Fruit fly (Drosophila melanogaster): ENCODE data around the gene Aos1.

Gene Aos1

dm6 chr3R:12439401-12440143 is 6.0 kb upstream of the Aos1 start, which contains the start of gene Desat1 (continued):
- TF ChIP-seq CG11723 (GFP tag; optimal IDR thresholded peaks at IDR 0.05) = no peak
- TF ChIP-seq CG17328 (GFP tag; IDR thresholded peaks at IDR 0.05) = no peak
- no peak for TF ChIP-seq Nf-YB (GFP tag; optimal IDR thresholded peaks at IDR 0.05)
- no peak for TF ChIP-seq CG10147 (GFP tag; optimal IDR thresholded peaks at IDR 0.05)
- no peak for TF ChIP-seq jing (GFP tag; optimal IDR thresholded peaks at IDR 0.05)
- TF ChIP-seq CG13296 (GFP tag; optimal IDR thresholded peaks at IDR 0.05) = no peak
- no peak for TF ChIP-seq CG9876 (GFP tag; optimal IDR thresholded peaks at IDR 0.05)
- TF ChIP-seq CG43689 (GFP tag; IDR thresholded peaks at IDR 0.05) = no peak
- TF ChIP-seq oc (tag; optimal IDR thresholded peaks at IDR 0.05) = no peak
- TF ChIP-seq ems (GFP tag; optimal IDR thresholded peaks at IDR 0.05) = no peak
- peak; percentile 50 for TF ChIP-seq CG10267 (tag; optimal IDR thresholded peaks at IDR 0.05)
- no peak for TF ChIP-seq z (GFP tag; IDR thresholded peaks at IDR 0.05)
- TF ChIP-seq CG31365 (tag; optimal IDR thresholded peaks at IDR 0.05) = no peak
- TF ChIP-seq kay (GFP tag; optimal IDR thresholded peaks at IDR 0.05) = no peak
- peak; percentile 69 for TF ChIP-seq sens (GFP tag)
- no peak for TF ChIP-seq NK7.1 (GFP tag; optimal IDR thresholded peaks at IDR 0.05)
- TF ChIP-seq dysf (GFP tag; IDR thresholded peaks at IDR 0.05) = no peak
- TF ChIP-seq CG34376 (GFP tag; optimal IDR thresholded peaks at IDR 0.05) = peak; percentile 74
- no peak for TF ChIP-seq ranshi (GFP tag; IDR thresholded peaks at IDR 0.05)
- TF ChIP-seq CG5953 (GFP tag; IDR thresholded peaks at IDR 0.05) = no peak
- TF ChIP-seq Camta (GFP tag; optimal IDR thresholded peaks at IDR 0.05) = no peak
- no peak for TF ChIP-seq CG17385 (GFP tag; optimal IDR thresholded peaks at IDR 0.05)
- TF ChIP-seq nerfin-1 (tag; optimal IDR thresholded peaks at IDR 0.05) = peak; percentile 19
- peak; percentile 8 for TF ChIP-seq CG30403 (GFP tag; optimal IDR thresholded peaks at IDR 0.05)
- TF ChIP-seq Doc2 (GFP tag; IDR thresholded peaks at IDR 0.05) = no peak
- no peak for TF ChIP-seq CG12071 (GFP tag; optimal IDR thresholded peaks at IDR 0.05)
- no peak for TF ChIP-seq CG10321 (GFP tag; IDR thresholded peaks at IDR 0.05)
- no peak for TF ChIP-seq Meics (GFP tag; optimal IDR thresholded peaks at IDR 0.05)
- no peak for TF ChIP-seq maf-S (GFP tag; optimal IDR thresholded peaks at IDR 0.05)
- peak; percentile 22 for TF ChIP-seq sug (tag; optimal IDR thresholded peaks at IDR 0.05)
- TF ChIP-seq lmd (GFP tag; IDR thresholded peaks at IDR 0.05) = no peak
- no peak for TF ChIP-seq Fer1 (GFP tag; optimal IDR thresholded peaks at IDR 0.05)
- no peak for TF ChIP-seq eyg (GFP tag; optimal IDR thresholded peaks at IDR 0.05)
- TF ChIP-seq ewg (GFP tag; optimal IDR thresholded peaks at IDR 0.05) = no peak
- TF ChIP-seq Nf-YA (GFP tag; IDR thresholded peaks at IDR 0.05) = no peak
- TF ChIP-seq stc (GFP tag; IDR thresholded peaks at IDR 0.05) = no peak
- no peak for TF ChIP-seq ro (GFP tag; IDR thresholded peaks at IDR 0.05)
- TF ChIP-seq Tbp (GFP tag; optimal IDR thresholded peaks at IDR 0.05) = no peak
- TF ChIP-seq otp (GFP tag; IDR thresholded peaks at IDR 0.05) = no peak
- no peak for TF ChIP-seq lab (GFP tag; optimal IDR thresholded peaks at IDR 0.05)
- TF ChIP-seq Hr3 (GFP tag; optimal IDR thresholded peaks at IDR 0.05) = no peak
- peak; percentile 5 for TF ChIP-seq CHES-1-like (GFP tag; optimal IDR thresholded peaks at IDR 0.05)
- TF ChIP-seq CG11696 (GFP tag; IDR thresholded peaks at IDR 0.05) = no peak
- no peak for TF ChIP-seq Chrac-16 (GFP tag; optimal IDR thresholded peaks at IDR 0.05)
- no peak for TF ChIP-seq fd102C (GFP tag; optimal IDR thresholded peaks at IDR 0.05)
- no peak for TF ChIP-seq ttk (GFP tag; IDR thresholded peaks at IDR 0.05)
- TF ChIP-seq CG14860 (GFP tag; IDR thresholded peaks at IDR 0.05; ENCODE audit: partially characterized antibody) = peak; percentile 81
- no peak for TF ChIP-seq PHDP (tag; optimal IDR thresholded peaks at IDR 0.05)
- TF ChIP-seq CG4404 (GFP tag; IDR thresholded peaks at IDR 0.05) = no peak
- no peak for TF ChIP-seq CG6272 (GFP tag; IDR thresholded peaks at IDR 0.05)
- peak; percentile 93 for TF ChIP-seq Opbp (GFP tag; IDR thresholded peaks at IDR 0.05; ENCODE audit: partially characterized antibody)
